Worm (Caenorhabditis elegans): ENCODE data around the gene F10G2.2.

F10G2.2 gene

DNA sequence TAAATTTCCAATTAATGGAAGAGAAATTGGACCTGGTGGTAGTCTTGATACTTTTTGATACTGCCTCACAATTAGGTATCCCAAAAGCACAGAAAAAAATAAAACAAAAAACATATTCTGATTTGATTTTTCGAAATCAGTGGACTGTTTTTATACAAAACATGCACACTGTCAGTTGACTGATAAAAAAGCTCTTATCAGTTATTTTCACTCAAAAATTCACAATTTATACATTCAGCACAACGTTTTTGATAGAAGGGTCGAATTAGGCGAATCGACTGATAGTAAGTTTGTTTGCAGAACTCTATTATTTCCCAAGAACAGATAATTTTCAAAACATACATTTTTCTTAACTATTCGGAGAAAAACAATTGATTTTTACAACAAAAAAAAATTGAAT is 33.1 kb downstream of the F10G2.2 start, which contains the start of gene cyp-35A2:
Gene cyp-35A2, minus strand, starts transcription at position 124 of the 400 bp plus-strand sequence.
- TF ChIP-seq F16B12.6 (tag; optimal IDR thresholded peaks at IDR 0.05) (no peak), elt-2 (tag; optimal IDR thresholded peaks at IDR 0.05) (peak; percentile 90)

DNA sequence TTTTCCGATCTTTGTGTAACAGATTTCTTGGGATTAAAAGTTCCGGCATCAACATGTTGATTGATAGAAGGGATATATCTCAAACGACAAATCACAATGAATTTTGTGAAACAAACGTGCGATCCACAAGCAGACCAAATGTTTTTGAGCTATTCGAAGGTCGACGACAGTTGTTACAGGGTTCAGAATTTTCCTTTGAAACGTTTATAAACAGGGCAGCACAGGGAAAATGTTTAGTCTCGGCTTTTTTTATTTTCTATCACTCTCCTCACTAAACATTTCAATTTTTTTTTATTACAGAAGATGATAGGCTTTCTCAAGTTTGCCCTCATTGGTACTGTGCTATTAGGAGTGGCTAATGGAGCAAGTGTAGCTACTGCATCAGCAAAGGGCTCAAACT is 34.0 kb downstream of the F10G2.2 start, which contains the start of gene exc-13:
Gene exc-13, plus strand, starts transcription at position 301 of the 400 bp plus-strand sequence.
- peak; percentile 5 for TF ChIP-seq nhr-71 (tag; optimal IDR thresholded peaks at IDR 0.05)
- TF ChIP-seq irx-1 (tag; optimal IDR thresholded peaks at IDR 0.05) = no peak

DNA sequence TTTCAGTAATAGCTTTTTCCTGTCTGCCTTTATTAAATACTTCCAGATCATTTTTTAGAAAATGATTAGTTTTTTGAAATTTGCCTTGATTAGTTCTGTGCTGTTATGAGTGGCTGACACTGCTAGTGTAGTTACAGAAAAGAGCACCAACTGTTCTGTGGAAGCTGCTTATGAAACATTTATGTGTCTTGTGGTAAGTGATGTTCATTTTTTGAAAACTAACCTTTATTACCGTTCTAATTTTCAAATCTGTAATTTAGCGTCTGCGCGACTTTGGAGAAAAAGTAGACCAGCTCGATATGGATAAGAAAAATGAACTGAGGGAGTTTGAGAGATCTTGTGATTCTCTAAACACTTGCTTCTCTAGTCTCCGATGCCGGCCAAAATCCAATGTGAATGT is 38.6 kb downstream of the F10G2.2 start, which contains the start of gene srj-14:
Gene srj-14, plus strand, starts transcription at position 131 of the 400 bp plus-strand sequence.
- no peak for TF ChIP-seq unc-86 (tag; optimal IDR thresholded peaks at IDR 0.05)
- no peak for TF ChIP-seq efl-1 (optimal IDR thresholded peaks at IDR 0.05)
- peak in 1 of 2 experiments; percentile 77 for TF ChIP-seq efl-1 (GFP tag; optimal IDR thresholded peaks at IDR 0.05 in 1 of 2)
- TF ChIP-seq mep-1 (tag; optimal IDR thresholded peaks at IDR 0.05) = no peak

DNA sequence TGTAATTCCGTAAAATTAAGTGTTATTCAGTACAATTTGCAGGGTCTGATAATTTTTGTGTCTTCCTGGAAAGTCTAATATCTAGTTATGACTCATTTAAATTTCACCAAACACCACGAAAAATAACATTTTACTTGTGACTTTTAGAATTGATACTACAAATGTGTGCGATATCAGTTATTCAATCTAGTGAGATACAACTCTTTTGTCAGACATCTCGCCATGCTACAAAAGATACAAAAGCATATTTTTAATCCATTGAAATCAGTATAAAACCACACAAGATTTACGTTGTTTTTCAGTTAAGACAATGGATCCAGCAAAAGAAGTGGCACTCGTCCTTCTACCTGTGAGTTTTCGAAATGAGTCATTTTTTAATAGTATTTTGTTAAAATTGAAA is 43.1 kb downstream of the F10G2.2 start, which contains the start of gene srx-56:
Gene srx-56, plus strand, starts transcription at position 301 of the 400 bp plus-strand sequence.
- peak; percentile 50 for TF ChIP-seq fkh-8 (tag; optimal IDR thresholded peaks at IDR 0.05)
- no peak for TF ChIP-seq C16A3.4 (tag; optimal IDR thresholded peaks at IDR 0.05)
- no peak for TF ChIP-seq hlh-17 (GFP tag; optimal IDR thresholded peaks at IDR 0.05; ENCODE audit: borderline replicate concordance)
- no peak for TF ChIP-seq ceh-90 (tag; optimal IDR thresholded peaks at IDR 0.05)

DNA sequence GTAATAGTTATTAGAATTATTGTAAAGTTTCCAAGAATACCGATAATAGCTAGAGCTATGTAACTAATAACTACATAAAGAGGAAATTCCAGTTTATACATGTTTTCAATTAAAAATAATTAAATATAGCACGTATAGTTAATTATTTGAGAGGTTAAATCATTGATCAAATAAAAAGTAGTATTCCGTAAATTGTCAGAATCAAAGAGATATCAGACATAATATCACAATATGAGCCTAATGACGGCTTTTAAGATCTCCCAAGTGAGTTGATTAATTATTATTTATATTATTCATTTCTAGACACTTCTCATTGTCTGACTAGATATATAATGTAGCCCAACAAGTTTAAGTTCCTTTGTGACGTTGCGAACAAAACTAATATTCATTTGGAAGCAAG is 48.4 kb downstream of the F10G2.2 start, which contains the start of gene srsx-24:
Gene srsx-24, minus strand, starts transcription at position 101 of the 400 bp plus-strand sequence.
- TF ChIP-seq xbp-1 (tag; optimal IDR thresholded peaks at IDR 0.05) = no peak
- peak; percentile 40 for TF ChIP-seq ceh-8 (GFP tag; optimal IDR thresholded peaks at IDR 0.05)

DNA sequence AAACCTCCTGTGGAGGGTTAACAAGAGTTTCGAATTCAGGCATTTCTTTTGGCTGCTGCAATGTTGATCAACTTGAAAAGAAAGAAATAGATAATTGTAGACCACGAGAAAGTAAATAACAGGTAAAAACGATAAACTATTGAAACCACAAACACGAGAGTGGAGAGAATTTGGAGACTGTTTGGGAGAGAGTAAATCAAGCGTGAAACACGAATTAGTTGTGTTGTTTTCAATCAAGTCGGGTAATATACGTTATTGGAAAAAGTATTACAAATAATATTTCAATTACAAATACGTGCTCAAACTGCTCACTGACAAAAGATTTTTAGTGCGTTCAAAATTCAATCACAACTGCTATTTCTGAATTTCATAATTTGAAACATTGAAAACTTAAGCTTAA is 50.0 kb downstream of the F10G2.2 start, which contains the start of gene C03G6.17:
Gene C03G6.17, minus strand, starts transcription at position 101 of the 400 bp plus-strand sequence.
- TF ChIP-seq nhr-12 (tag; optimal IDR thresholded peaks at IDR 0.05) = no peak
- TF ChIP-seq grh-1 (GFP tag; IDR thresholded peaks at IDR 0.05) = no peak
- TF ChIP-seq blmp-1 (tag; optimal IDR thresholded peaks at IDR 0.05) = peak; percentile 22
- peak; percentile 63 for TF ChIP-seq nhr-85 (tag)
- no peak for TF ChIP-seq pag-3 (tag; optimal IDR thresholded peaks at IDR 0.05; ENCODE audit: borderline replicate concordance, insufficient read depth)
